Worm (Caenorhabditis elegans) whole organism, L3 larva: ENCODE data around the gene F59B2.12.

Experiments used
- ZK546.5 ChIP-seq: sonication (generic microtip); optimal IDR thresholded peaks from 2 replicates; lab custom pipeline; 2017; ENCODE audit warnings: missing biosample characterization, missing genetic modification characterization
- aly-2 ChIP-seq: fragments of 150-350 bp; optimal IDR thresholded peaks from 2 replicates; lab custom pipeline; 2014; ENCODE audit warnings: missing biosample characterization, missing genetic modification characterization
- ama-1 ChIP-seq: fragments of 150-350 bp; optimal IDR thresholded peaks from 2 replicates; lab custom pipeline; 2018
- ceh-28 ChIP-seq: fragments of 150-350 bp; optimal IDR thresholded peaks from 2 replicates; lab custom pipeline; 2014; ENCODE audit warnings: missing biosample characterization, missing genetic modification reagents, missing genetic modification characterization
- ceh-9 ChIP-seq: sonication (generic microtip); optimal IDR thresholded peaks from 2 replicates; lab custom pipeline; 2018; ENCODE audit warnings: missing biosample characterization, missing genetic modification characterization
- daf-12 ChIP-seq: fragments of 150-350 bp; optimal IDR thresholded peaks from 2 replicates; lab custom pipeline; 2014; ENCODE audit warnings: missing biosample characterization, missing genetic modification reagents, missing genetic modification characterization
- egl-27 ChIP-seq: sonication (generic microtip); optimal IDR thresholded peaks from 4 replicates; lab custom pipeline; 2017; ENCODE audit warnings: missing biosample characterization, missing genetic modification reagents, missing genetic modification characterization
- egl-5 ChIP-seq: fragments of 150-350 bp; optimal IDR thresholded peaks from 2 replicates; lab custom pipeline; 2017; ENCODE audit warnings: missing biosample characterization, missing genetic modification reagents, missing genetic modification characterization, inconsistent platforms
- elt-2 ChIP-seq: sonication (generic microtip); optimal IDR thresholded peaks from 2 replicates; lab custom pipeline; 2016; ENCODE audit warnings: missing genetic modification reagents, mild to moderate bottlenecking, missing genetic modification characterization, missing compliant biosample characterization
- elt-3 ChIP-seq, 3 experiments: fragments of 150-350 bp in 1 of 3; sonication (generic microtip) in 2 of 3; optimal IDR thresholded peaks; 2 replicates in 2 of 3; 4 replicates in 1 of 3; lab custom pipeline; 2014 to 2017; ENCODE audit warnings: missing biosample characterization in 3 of 3, missing genetic modification characterization in 3 of 3
- fkh-10 ChIP-seq: sonication (generic microtip); optimal IDR thresholded peaks from 2 replicates; lab custom pipeline; 2017; ENCODE audit warnings: missing biosample characterization, missing genetic modification reagents, missing genetic modification characterization
- fkh-2 ChIP-seq: fragments of 150-350 bp; optimal IDR thresholded peaks from 2 replicates; lab custom pipeline; 2014; ENCODE audit warnings: missing biosample characterization, missing genetic modification reagents, missing genetic modification characterization
- hmg-11 ChIP-seq: sonication (generic microtip); optimal IDR thresholded peaks from 2 replicates; lab custom pipeline; 2016; ENCODE audit warnings: missing genetic modification characterization, missing compliant biosample characterization
- jun-1 ChIP-seq: fragments of 150-350 bp; optimal IDR thresholded peaks from 2 replicates; lab custom pipeline; 2014; ENCODE audit warnings: missing biosample characterization, missing genetic modification reagents, missing genetic modification characterization
- lin-15B ChIP-seq: fragments of 150-350 bp; optimal IDR thresholded peaks from 2 replicates; lab custom pipeline; 2014; ENCODE audit warnings: missing biosample characterization, missing genetic modification characterization
- lsy-12 ChIP-seq: sonication (generic microtip); optimal IDR thresholded peaks from 2 replicates; lab custom pipeline; 2016; ENCODE audit warnings: mild to moderate bottlenecking, missing genetic modification characterization, missing compliant biosample characterization
- mdl-1 ChIP-seq: fragments of 150-350 bp; optimal IDR thresholded peaks from 2 replicates; lab custom pipeline; 2014; ENCODE audit warnings: missing biosample characterization, missing genetic modification characterization
- mml-1 ChIP-seq: fragments of 150-350 bp; sonication (generic microtip); optimal IDR thresholded peaks from 3 replicates; lab custom pipeline; 2014; ENCODE audit warnings: missing biosample characterization, missing genetic modification characterization
- nfya-1 ChIP-seq: sonication (generic microtip); optimal IDR thresholded peaks from 2 replicates; lab custom pipeline; 2017; ENCODE audit warnings: missing genetic modification characterization, mild to moderate bottlenecking, missing compliant biosample characterization, antibody characterized with exemption, moderate library complexity; ENCODE audit not compliant: insufficient read depth
- nhr-11 ChIP-seq: fragments of 150-350 bp; optimal IDR thresholded peaks from 2 replicates; lab custom pipeline; 2014; ENCODE audit warnings: missing biosample characterization, missing genetic modification characterization
- nhr-23 ChIP-seq: fragments of 150-350 bp; optimal IDR thresholded peaks from 2 replicates; lab custom pipeline; 2014; ENCODE audit warnings: missing biosample characterization, missing genetic modification reagents, missing genetic modification characterization
- nhr-237 ChIP-seq: fragments of 150-350 bp; optimal IDR thresholded peaks from 2 replicates; lab custom pipeline; 2014; ENCODE audit warnings: missing biosample characterization, missing genetic modification characterization
- nhr-28 ChIP-seq: fragments of 150-350 bp; optimal IDR thresholded peaks from 2 replicates; lab custom pipeline; 2014; ENCODE audit warnings: missing biosample characterization, missing genetic modification characterization
- nhr-67 ChIP-seq: fragments of 150-350 bp; optimal IDR thresholded peaks from 2 replicates; lab custom pipeline; 2014; ENCODE audit warnings: missing biosample characterization, missing genetic modification characterization
- nhr-77 ChIP-seq: fragments of 150-350 bp; optimal IDR thresholded peaks from 2 replicates; lab custom pipeline; 2014; ENCODE audit warnings: missing biosample characterization, missing genetic modification characterization
- pha-4 ChIP-seq: fragments of 150-350 bp; optimal IDR thresholded peaks from 2 replicates; lab custom pipeline; 2014; ENCODE audit warnings: missing biosample characterization, missing genetic modification reagents, missing genetic modification characterization
- sea-2 ChIP-seq: fragments of 150-350 bp; sonication (generic microtip); optimal IDR thresholded peaks from 4 replicates; lab custom pipeline; 2014; ENCODE audit warnings: missing biosample characterization, missing genetic modification reagents, missing genetic modification characterization
- skn-1 ChIP-seq: fragments of 150-350 bp; optimal IDR thresholded peaks from 2 replicates; lab custom pipeline; 2014; ENCODE audit warnings: missing biosample characterization, missing genetic modification characterization
- snpc-4 ChIP-seq: fragments of 150-350 bp; optimal IDR thresholded peaks from 2 replicates; lab custom pipeline; 2014; ENCODE audit warnings: missing biosample characterization, missing genetic modification characterization
- tbx-2 ChIP-seq: sonication (generic microtip); optimal IDR thresholded peaks from 2 replicates; lab custom pipeline; 2016; ENCODE audit warnings: mild to moderate bottlenecking, missing genetic modification characterization, missing compliant biosample characterization
- unc-39 ChIP-seq: sonication (generic microtip); optimal IDR thresholded peaks from 4 replicates; lab custom pipeline; 2017; ENCODE audit warnings: missing biosample characterization, missing genetic modification characterization
- unc-62 ChIP-seq: fragments of 150-350 bp; sonication (generic microtip); optimal IDR thresholded peaks from 4 replicates; lab custom pipeline; 2014; ENCODE audit warnings: missing biosample characterization, missing genetic modification reagents, missing genetic modification characterization
- zag-1 ChIP-seq: fragments of 150-350 bp; optimal IDR thresholded peaks from 2 replicates; lab custom pipeline; 2014; ENCODE audit warnings: missing biosample characterization, missing genetic modification characterization
- ztf-11 ChIP-seq: fragments of 150-350 bp; optimal IDR thresholded peaks from 2 replicates; lab custom pipeline; 2014; ENCODE audit warnings: missing biosample characterization, missing genetic modification characterization

F59B2.12 gene

ce11 chrIII:9053740-9054252 lies 36.4 kb downstream of the F59B2.12 start, which contains the start of gene R107.5 (continued):
- TF ChIP-seq aly-2 (tag; lab: Kevin White, UChicago) (no peak), mml-1 (tag; lab: Kevin White, UChicago) (peak; percentile 56), egl-5 (tag; lab: Kevin White, UChicago) (peak; percentile 90), fkh-2 (tag; lab: Kevin White, UChicago) (no peak), sea-2 (GFP tag; lab: Kevin White, UChicago) (peak; percentile 80), fkh-10 (GFP tag; lab: Kevin White, UChicago) (peak; percentile 49), ZK546.5 (no peak), daf-12 (tag; lab: Kevin White, UChicago) (no peak), zag-1 (tag; lab: Kevin White, UChicago) (no peak), nhr-67 (tag; lab: Kevin White, UChicago) (no peak), elt-2 (tag; lab: Kevin White, UChicago) (peak; percentile 67), ceh-9 (no peak), jun-1 (peak; percentile 97), snpc-4 (tag; lab: Kevin White, UChicago) (no peak), egl-27 (peak; percentile 30), ama-1 (lab: Kevin White, UChicago) (peak; percentile 97), nhr-77 (tag; lab: Kevin White, UChicago) (no peak), tbx-2 (tag; lab: Kevin White, UChicago) (peak; percentile 91), hmg-11 (tag; lab: Kevin White, UChicago) (peak; percentile 82), skn-1 (tag; lab: Kevin White, UChicago) (no peak), nhr-11 (tag; lab: Kevin White, UChicago) (no peak), nhr-237 (tag; lab: Kevin White, UChicago) (no peak)

DNA sequence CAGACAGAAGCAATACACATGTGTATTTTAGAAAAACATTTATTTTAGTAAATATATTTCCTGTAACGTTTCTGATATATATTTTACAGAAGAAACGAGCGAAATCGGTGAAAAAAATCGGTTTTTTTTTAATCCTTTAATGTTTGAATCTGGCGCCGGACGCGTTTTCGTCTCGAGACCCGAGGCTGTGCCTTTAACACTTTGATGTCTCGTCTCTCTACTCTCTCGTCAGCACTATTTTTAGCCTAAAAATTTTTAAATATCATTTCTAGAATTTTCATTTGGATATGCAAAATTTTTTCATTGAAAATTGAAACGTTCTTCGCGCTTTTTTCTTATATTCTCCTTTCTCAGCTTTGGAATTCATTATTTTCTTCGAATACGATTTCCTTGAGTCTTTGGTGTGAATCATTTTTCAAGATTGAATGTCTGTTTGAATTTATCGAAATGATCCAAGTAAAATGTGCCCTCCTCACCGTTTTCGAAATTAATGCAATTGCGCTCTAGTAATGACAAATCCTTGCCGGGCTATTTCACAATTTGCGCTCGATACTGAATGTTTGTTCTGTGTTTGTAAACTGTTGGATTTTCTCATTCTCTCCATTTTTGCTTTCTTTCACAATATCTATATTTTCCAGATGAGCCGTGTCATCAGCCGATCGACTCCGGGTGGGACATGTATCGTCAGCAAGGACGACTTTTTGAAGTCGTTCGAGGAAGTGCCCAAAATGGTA lies 37.2 kb downstream of the F59B2.12 start, which contains the start of gene cls-2:
Gene cls-2, plus strand, starts transcription at position 635 of the 734 bp plus-strand sequence.
- no peak for TF ChIP-seq mdl-1 (tag; lab: Kevin White, UChicago)
- peak; percentile 29 for TF ChIP-seq lin-15B (tag; lab: Kevin White, UChicago)

DNA sequence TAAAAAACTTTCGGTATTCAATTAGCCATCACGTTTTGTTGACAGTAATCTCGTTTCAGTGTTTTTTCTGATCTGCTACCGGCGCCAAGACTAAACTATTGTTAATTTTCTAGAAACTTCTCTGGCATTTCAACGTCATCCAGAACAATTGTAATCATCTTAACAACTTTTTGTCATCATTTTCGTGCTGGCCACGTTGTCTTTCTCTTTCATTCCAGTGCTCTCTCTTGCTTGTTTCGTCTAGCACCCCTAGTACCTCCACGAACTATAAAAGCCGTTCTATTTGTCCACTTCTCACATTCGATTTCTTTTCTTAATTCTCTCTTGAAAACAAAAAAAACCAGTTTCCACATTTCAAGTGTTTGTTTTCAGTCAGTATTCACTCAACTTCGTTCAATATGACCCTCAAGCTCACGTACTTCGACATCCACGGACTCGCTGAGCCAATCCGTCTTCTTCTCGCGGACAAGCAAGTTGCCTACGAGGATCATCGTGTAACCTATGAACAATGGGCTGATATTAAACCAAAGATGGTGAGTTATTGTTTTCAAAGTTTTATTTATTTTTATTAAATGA lies 41.6 kb downstream of the F59B2.12 start, which contains the start of gene gst-1:
Gene gst-1, plus strand, starts transcription at position 373 of the 576 bp plus-strand sequence.
- TF ChIP-seq nhr-23 (tag; lab: Kevin White, UChicago) (no peak), hmg-11 (tag; lab: Kevin White, UChicago) (peak; percentile 4), elt-2 (tag; lab: Kevin White, UChicago) (peak; percentile 65), lsy-12 (tag; lab: Kevin White, UChicago) (peak; percentile 11), unc-39 (tag; lab: Kevin White, UChicago) (no peak), nhr-28 (tag; lab: Kevin White, UChicago) (no peak), nhr-77 (tag; lab: Kevin White, UChicago) (no peak), ama-1 (lab: Kevin White, UChicago) (peak; percentile 60), nhr-237 (tag; lab: Kevin White, UChicago) (no peak), lin-15B (tag; lab: Kevin White, UChicago) (no peak), nfya-1 (tag; lab: Kevin White, UChicago) (peak; percentile 38), ztf-11 (tag; lab: Kevin White, UChicago) (no peak), jun-1 (no peak), ceh-28 (tag; lab: Kevin White, UChicago) (no peak), elt-3 (tag; optimal IDR thresholded peaks at IDR 0.05; lab: Kevin White, UChicago) (no peak), skn-1 (tag; lab: Kevin White, UChicago) (peak; percentile 94), fkh-10 (GFP tag; lab: Kevin White, UChicago) (no peak), unc-62 (GFP tag; lab: Kevin White, UChicago) (no peak), pha-4 (tag; lab: Kevin White, UChicago) (peak; percentile 66)
